Worm (Caenorhabditis elegans) whole organism, young adult: Measurements from ENCODE around the gene ntl-4.

ENCODE experiments used
- B0019.2 ChIP-seq: fragments of 200-800 bp; sonication (Bioruptor generic); conservative IDR thresholded peaks from 2 replicates; pipeline ENCODE4 v1.3.6; 2022; ENCODE audit warnings: missing genetic modification reagents, missing genetic modification characterization, missing compliant biosample characterization
- B0035.1 ChIP-seq: sonication (generic microtip); optimal IDR thresholded peaks from 2 replicates; lab custom pipeline; 2016; ENCODE audit warnings: missing genetic modification characterization, mild to moderate bottlenecking, missing compliant biosample characterization, missing genotype, missing genetic modification reagents
- B0261.1 ChIP-seq: sonication (generic microtip); optimal IDR thresholded peaks from 2 replicates; lab custom pipeline; 2016; ENCODE audit warnings: mild to moderate bottlenecking, missing genetic modification characterization, moderate library complexity, missing compliant biosample characterization
- C06A6.2 ChIP-seq: fragments of 200-800 bp; sonication (Bioruptor generic); conservative IDR thresholded peaks from 2 replicates; pipeline ENCODE4 v1.3.6; 2022; ENCODE audit warnings: missing genetic modification characterization, missing compliant biosample characterization
- F23B12.7 ChIP-seq: sonication (generic microtip); optimal IDR thresholded peaks from 2 replicates; lab custom pipeline; 2017; ENCODE audit warnings: missing genetic modification characterization, mild to moderate bottlenecking, missing compliant biosample characterization, antibody characterized with exemption, moderate library complexity; ENCODE audit not compliant: insufficient read depth
- F33H1.4 ChIP-seq: fragments of 200-800 bp; sonication (Bioruptor generic); IDR thresholded peaks from 2 replicates; pipeline ENCODE4 v1.3.6; 2022; ENCODE audit warnings: missing genetic modification reagents, missing genetic modification characterization, missing compliant biosample characterization
- F37B4.10 ChIP-seq: fragments of 200-800 bp; sonication (Bioruptor generic); IDR thresholded peaks from 2 replicates; pipeline ENCODE4 v1.3.6; 2022; ENCODE audit warnings: missing genetic modification characterization, missing compliant biosample characterization
- ama-1 ChIP-seq, 3 experiments: fragments of 150-350 bp in 1 of 3; sonication (generic microtip) in 2 of 3; optimal IDR thresholded peaks; 2 replicates each; lab custom pipeline; 2014 to 2018; ENCODE audit warnings: missing biosample characterization in 2 of 3, missing genetic modification characterization in 2 of 3, missing genetic modification reagents in 2 of 3
- atf-7 ChIP-seq: sonication (generic microtip); optimal IDR thresholded peaks from 2 replicates; lab custom pipeline; 2017; ENCODE audit warnings: mild to moderate bottlenecking, missing genetic modification characterization, missing compliant biosample characterization
- attf-5 ChIP-seq: fragments of 200-800 bp; sonication (Bioruptor generic); optimal IDR thresholded peaks from 2 replicates; lab custom pipeline; 2018; ENCODE audit warnings: mild to moderate bottlenecking, missing genetic modification characterization, missing compliant biosample characterization
- bed-1 ChIP-seq: fragments of 200-800 bp; sonication (Bioruptor generic); IDR thresholded peaks from 2 replicates; pipeline ENCODE4 v1.3.6; 2022; ENCODE audit warnings: missing genetic modification reagents, missing genetic modification characterization, missing compliant biosample characterization
- ceh-27 ChIP-seq: fragments of 200-800 bp; sonication (Bioruptor generic); optimal IDR thresholded peaks from 2 replicates; lab custom pipeline; 2018; ENCODE audit warnings: mild to moderate bottlenecking, missing genetic modification characterization, moderate library complexity, missing compliant biosample characterization
- ceh-40 ChIP-seq: fragments of 200-800 bp; sonication (Bioruptor generic); IDR thresholded peaks from 2 replicates; pipeline ENCODE4 v1.3.6; 2022; ENCODE audit warnings: missing genetic modification characterization, missing compliant biosample characterization
- ceh-58 ChIP-seq: fragments of 200-800 bp; sonication (Bioruptor generic); IDR thresholded peaks from 2 replicates; pipeline ENCODE4 v1.3.6; 2022; ENCODE audit warnings: missing genetic modification characterization, missing compliant biosample characterization
- dpff-1 ChIP-seq: sonication (generic microtip); optimal IDR thresholded peaks from 2 replicates; lab custom pipeline; 2017; ENCODE audit warnings: mild to moderate bottlenecking, missing genetic modification characterization, missing compliant biosample characterization
- dpl-1 ChIP-seq: fragments of 150-350 bp; optimal IDR thresholded peaks from 2 replicates; lab custom pipeline; 2014; ENCODE audit warnings: missing biosample characterization, missing genetic modification reagents, missing genetic modification characterization
- efl-1 ChIP-seq: fragments of 150-350 bp; optimal IDR thresholded peaks from 2 replicates; lab custom pipeline; 2014; ENCODE audit warnings: missing biosample characterization, missing genetic modification reagents, missing genetic modification characterization
- egl-18 ChIP-seq: fragments of 200-800 bp; sonication (Bioruptor generic); IDR thresholded peaks from 2 replicates; pipeline ENCODE4 v1.3.6; 2022; ENCODE audit warnings: missing genetic modification reagents, missing genetic modification characterization, missing compliant biosample characterization
- ekl-4 ChIP-seq: fragments of 200-800 bp; sonication (Bioruptor generic); IDR thresholded peaks from 2 replicates; pipeline ENCODE4 v1.3.6; 2022; ENCODE audit warnings: missing genetic modification reagents, missing genetic modification characterization, missing compliant biosample characterization
- gei-17 ChIP-seq: fragments of 200-800 bp; sonication (Bioruptor generic); optimal IDR thresholded peaks from 2 replicates; lab custom pipeline; 2018; ENCODE audit warnings: mild to moderate bottlenecking, missing genetic modification characterization, missing compliant biosample characterization
- hlh-26 ChIP-seq: fragments of 200-800 bp; sonication (Bioruptor generic); conservative IDR thresholded peaks from 2 replicates; pipeline ENCODE4 v1.3.6; 2022; ENCODE audit warnings: missing genetic modification reagents, missing genetic modification characterization, missing compliant biosample characterization
- hmg-1.2 ChIP-seq: fragments of 200-800 bp; sonication (Bioruptor generic); IDR thresholded peaks from 2 replicates; pipeline ENCODE4 v1.3.6; 2022; ENCODE audit warnings: missing genetic modification reagents, missing genetic modification characterization, missing compliant biosample characterization
- hsf-1 ChIP-seq: fragments of 200-800 bp; sonication (Bioruptor generic); IDR thresholded peaks from 2 replicates; pipeline ENCODE4 v1.3.6; 2022; ENCODE audit warnings: missing genetic modification reagents, missing genetic modification characterization, missing compliant biosample characterization
- lin-40 ChIP-seq: sonication (generic microtip); optimal IDR thresholded peaks from 2 replicates; lab custom pipeline; 2016; ENCODE audit warnings: missing genetic modification characterization, mild to moderate bottlenecking, missing compliant biosample characterization, missing genotype, missing genetic modification reagents
- lsl-1 ChIP-seq: fragments of 200-800 bp; sonication (Bioruptor generic); optimal IDR thresholded peaks from 2 replicates; lab custom pipeline; 2018; ENCODE audit warnings: mild to moderate bottlenecking, missing genetic modification characterization, moderate library complexity, missing compliant biosample characterization
- lsy-27 ChIP-seq: sonication (generic microtip); optimal IDR thresholded peaks from 2 replicates; lab custom pipeline; 2017; ENCODE audit warnings: missing genetic modification characterization, mild to moderate bottlenecking, missing compliant biosample characterization, antibody characterized with exemption, missing genotype, borderline replicate concordance; ENCODE audit not compliant: insufficient read depth
- madf-10 ChIP-seq: sonication (generic microtip); optimal IDR thresholded peaks from 2 replicates; lab custom pipeline; 2016; ENCODE audit warnings: mild to moderate bottlenecking, missing genetic modification characterization, missing compliant biosample characterization
- madf-6 ChIP-seq: fragments of 200-800 bp; sonication (Bioruptor generic); IDR thresholded peaks from 2 replicates; pipeline ENCODE4 v1.3.6; 2022; ENCODE audit warnings: missing genetic modification reagents, missing genetic modification characterization, missing compliant biosample characterization
- mel-28 ChIP-seq: sonication (generic microtip); optimal IDR thresholded peaks from 2 replicates; lab custom pipeline; 2016; ENCODE audit warnings: borderline replicate concordance, mild to moderate bottlenecking, missing genetic modification characterization, missing compliant biosample characterization
- mes-4 ChIP-seq: sonication (generic microtip); optimal IDR thresholded peaks from 2 replicates; lab custom pipeline; 2016; ENCODE audit warnings: missing genotype, missing genetic modification characterization, missing compliant biosample characterization
- nfya-2 ChIP-seq: fragments of 200-800 bp; sonication (Bioruptor generic); IDR thresholded peaks from 2 replicates; pipeline ENCODE4 v1.3.6; 2022; ENCODE audit warnings: missing genetic modification reagents, missing genetic modification characterization, missing compliant biosample characterization
- nhr-179 ChIP-seq: sonication (generic microtip); optimal IDR thresholded peaks from 2 replicates; lab custom pipeline; 2016; ENCODE audit warnings: mild to moderate bottlenecking, missing genetic modification characterization, missing compliant biosample characterization
- nhr-80 ChIP-seq: sonication (generic microtip); optimal IDR thresholded peaks from 2 replicates; lab custom pipeline; 2016; ENCODE audit warnings: missing genetic modification characterization, missing compliant biosample characterization
- pha-4 ChIP-seq: fragments of 150-350 bp; sonication (generic microtip); optimal IDR thresholded peaks from 2 replicates; lab custom pipeline; 2014; ENCODE audit warnings: missing biosample characterization, missing genetic modification reagents, missing genetic modification characterization
- rec-8 ChIP-seq, 2 experiments: sonication (generic microtip); optimal IDR thresholded peaks; 2 replicates each; lab custom pipeline; 2016; ENCODE audit warnings: mild to moderate bottlenecking in 2 of 2, missing genetic modification characterization in 2 of 2, missing genetic modification reagents in 2 of 2, missing genotype in 2 of 2, missing biosample characterization in 1 of 2, missing compliant biosample characterization in 1 of 2, moderate library complexity in 1 of 2
- sea-2 ChIP-seq: fragments of 200-800 bp; sonication (Bioruptor generic); IDR thresholded peaks from 2 replicates; pipeline ENCODE4 v1.3.6; 2022; ENCODE audit warnings: missing genetic modification characterization, missing compliant biosample characterization
- snpc-1.3 ChIP-seq: sonication (generic microtip); optimal IDR thresholded peaks from 2 replicates; lab custom pipeline; 2017; ENCODE audit warnings: missing genetic modification characterization, mild to moderate bottlenecking, missing compliant biosample characterization, antibody characterized with exemption, moderate library complexity, missing genotype, missing genetic modification reagents; ENCODE audit not compliant: insufficient read depth
- snpc-4 ChIP-seq, 5 experiments: fragments of 150-350 bp in 1 of 5; sonication (generic microtip) in 4 of 5; optimal IDR thresholded peaks; 2 replicates each; lab custom pipeline; 2014 to 2018; ENCODE audit warnings: missing genetic modification characterization in 5 of 5, missing biosample characterization in 3 of 5, antibody characterized with exemption in 2 of 5, mild to moderate bottlenecking in 2 of 5, missing compliant biosample characterization in 2 of 5, missing genotype in 2 of 5, moderate library complexity in 2 of 5, missing genetic modification reagents in 1 of 5
- tbp1 ChIP-seq: fragments of 200-800 bp; sonication (Bioruptor generic); optimal IDR thresholded peaks from 2 replicates; lab custom pipeline; 2018; ENCODE audit warnings: mild to moderate bottlenecking, missing genetic modification characterization, missing compliant biosample characterization
- ztf-18 ChIP-seq: sonication (generic microtip); optimal IDR thresholded peaks from 2 replicates; lab custom pipeline; 2016; ENCODE audit warnings: missing genotype, mild to moderate bottlenecking, missing genetic modification characterization, missing compliant biosample characterization

ntl-4 gene

DNA sequence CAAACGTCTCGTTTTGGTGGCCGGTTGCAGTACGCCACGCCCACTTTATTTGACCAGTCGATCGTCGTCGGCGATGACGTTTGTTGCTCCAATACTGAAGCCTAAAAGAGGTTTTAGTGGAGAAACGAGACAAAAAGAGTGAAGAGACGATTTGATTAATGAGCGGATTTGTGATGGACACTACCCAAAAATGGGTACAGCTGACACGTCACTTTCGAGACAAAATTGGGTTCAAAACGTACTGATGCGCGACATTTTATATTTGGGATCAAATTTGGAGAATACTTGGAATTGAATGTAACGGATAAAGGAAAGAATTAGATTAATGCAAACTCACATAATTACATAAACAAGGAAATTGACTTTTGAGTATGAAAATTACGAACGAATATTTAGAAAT, 12.9 kb upstream of the ntl-4 start, which contains the start of gene ilys-4:
ilys-4 (minus strand) TSS at position 101 of the 400 bp plus-strand sequence.
- TF ChIP-seq C06A6.2 (GFP tag; lab: Robert Waterston, UW), result no peak
- TF ChIP-seq nhr-179, result no peak
- peak; percentile 14 for TF ChIP-seq atf-7 (tag; lab: Kevin White, UChicago)

DNA sequence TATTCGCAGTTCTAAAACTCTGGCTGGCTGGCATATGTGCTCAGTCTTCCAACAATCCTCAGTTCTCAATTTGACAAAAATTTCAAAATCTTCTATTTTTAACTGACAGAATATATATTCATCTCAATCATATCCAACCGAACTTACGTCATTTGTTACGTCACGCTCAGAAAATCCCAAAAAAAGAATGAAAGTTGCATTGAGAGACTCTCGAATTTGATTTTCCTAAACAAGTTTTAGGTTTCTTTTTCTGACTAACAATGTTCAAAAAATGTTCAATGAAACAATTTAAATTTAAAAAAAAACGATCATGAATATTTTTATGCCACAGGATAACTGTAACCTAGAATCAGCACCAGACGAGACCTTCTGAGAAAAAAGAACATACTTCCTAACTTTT, 12.4 kb upstream of the ntl-4 start:
- TF ChIP-seq B0019.2 (GFP tag; lab: Robert Waterston, UW) (no peak), mes-4 (tag; lab: Kevin White, UChicago) (no peak), F37B4.10 (GFP tag; lab: Robert Waterston, UW) (no peak), atf-7 (tag; lab: Kevin White, UChicago) (no peak), dpl-1 (GFP tag; lab: Kevin White, UChicago) (no peak), ekl-4 (GFP tag; lab: Robert Waterston, UW) (no peak), B0035.1 (tag; lab: Kevin White, UChicago) (no peak), pha-4 (tag; lab: Kevin White, UChicago) (no peak), egl-18 (no peak), F33H1.4 (GFP tag; lab: Robert Waterston, UW) (no peak), ama-1 (optimal IDR thresholded peaks at IDR 0.05; lab: Kevin White, UChicago) (no peak), ama-1 (GFP tag; optimal IDR thresholded peaks at IDR 0.05; lab: Kevin White, UChicago) (no peak), bed-1 (GFP tag; lab: Robert Waterston, UW) (no peak), attf-5 (GFP tag; lab: Kevin White, UChicago) (no peak), hlh-26 (GFP tag; lab: Robert Waterston, UW) (no peak), lsy-27 (tag; lab: Kevin White, UChicago) (no peak), nfya-2 (GFP tag; lab: Robert Waterston, UW) (no peak), gei-17 (GFP tag; lab: Kevin White, UChicago) (no peak), B0261.1 (no peak), sea-2 (GFP tag; lab: Robert Waterston, UW) (no peak), dpff-1 (tag; lab: Kevin White, UChicago) (no peak)

DNA sequence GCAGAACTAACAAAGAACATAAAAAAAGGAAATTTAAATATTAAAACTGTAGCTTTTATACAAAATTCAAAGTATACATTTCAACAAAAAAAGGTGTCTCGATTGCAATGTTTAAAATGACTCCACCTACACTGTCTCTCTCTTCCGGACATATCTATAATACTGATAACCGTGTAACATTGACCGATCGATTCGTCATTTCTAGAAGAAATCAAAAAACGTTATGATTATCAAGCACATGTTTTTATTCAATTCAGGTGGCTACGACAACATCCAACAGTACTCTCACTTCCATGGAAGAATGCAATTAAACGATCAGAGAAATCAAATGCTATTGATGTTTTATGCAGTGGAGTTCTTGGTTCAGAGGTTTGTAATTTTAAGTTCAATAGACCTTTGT, 11.9 kb upstream of the ntl-4 start:
- TF ChIP-seq nhr-80 (tag; lab: Kevin White, UChicago) (peak; percentile 70), ceh-58 (GFP tag; lab: Robert Waterston, UW) (no peak)

DNA sequence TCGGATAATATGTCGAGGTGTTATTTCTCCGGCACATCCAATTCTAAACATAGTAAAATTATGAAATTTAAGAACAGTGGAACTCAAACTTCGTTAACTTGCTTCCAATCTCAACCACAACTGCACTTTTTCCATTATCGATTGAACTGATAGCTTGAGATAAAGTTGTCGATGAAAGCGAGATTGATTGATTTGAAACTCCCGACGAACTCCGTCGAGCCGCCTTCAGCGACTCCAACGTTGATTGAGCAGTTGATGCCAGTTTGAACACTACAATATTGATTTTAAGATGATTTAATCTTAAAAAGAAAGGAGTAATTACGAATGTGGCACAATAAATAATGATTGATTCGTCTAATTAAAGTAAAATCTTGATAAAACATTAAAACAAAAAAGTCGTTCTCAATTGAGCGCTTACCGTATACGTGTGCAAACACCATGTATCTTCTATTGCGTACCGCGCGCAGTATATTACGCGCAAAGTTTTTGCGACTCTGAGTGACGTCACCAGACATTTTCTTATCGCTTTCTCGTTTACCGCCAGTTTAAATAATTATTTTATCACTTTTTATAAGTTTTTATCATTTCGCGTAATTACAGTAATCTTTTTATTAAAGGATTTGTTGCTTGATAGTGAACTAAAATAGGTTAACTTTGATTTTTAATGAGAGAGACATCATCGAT, 8.0 kb upstream of the ntl-4 start, which contains the start of gene arp-11:
arp-11 (minus strand) TSS at position 51 of the 684 bp plus-strand sequence.
- TF ChIP-seq lsl-1 (GFP tag; lab: Kevin White, UChicago) (peak; percentile 65), attf-5 (GFP tag; lab: Kevin White, UChicago) (peak; percentile 84), efl-1 (GFP tag; lab: Kevin White, UChicago) (peak; percentile 26), mel-28 (no peak), lin-40 (tag; lab: Kevin White, UChicago) (peak; percentile 60), B0261.1 (no peak), ztf-18 (no peak), madf-6 (GFP tag; lab: Robert Waterston, UW) (peak; percentile 61; the same call in 1 of the 2 replicates), dpff-1 (tag; lab: Kevin White, UChicago) (no peak), F23B12.7 (tag; lab: Kevin White, UChicago) (peak; percentile 55), tbp1 (GFP tag; lab: Kevin White, UChicago) (peak; percentile 45), ceh-40 (no peak), atf-7 (tag; lab: Kevin White, UChicago) (peak; percentile 96), F33H1.4 (GFP tag; lab: Robert Waterston, UW) (peak; percentile 26; the same call in 1 of the 2 replicates), snpc-4 (GFP tag; optimal IDR thresholded peaks at IDR 0.05; lab: Kevin White, UChicago) (no peak), snpc-4 (tag; optimal IDR thresholded peaks at IDR 0.05; lab: Kevin White, UChicago) (peak in 3 of 4 experiments; percentile 50 to 59 (median 51)), hsf-1 (GFP tag; lab: Robert Waterston, UW) (no peak), hmg-1.2 (GFP tag; lab: Robert Waterston, UW) (peak; percentile 31; the same call in 1 of the 2 replicates), ceh-27 (GFP tag; lab: Kevin White, UChicago) (peak; percentile 30), rec-8 (tag; optimal IDR thresholded peaks at IDR 0.05; lab: Kevin White, UChicago) (no peak), snpc-1.3 (tag; lab: Kevin White, UChicago) (peak; percentile 29), madf-10 (tag; lab: Kevin White, UChicago) (peak; percentile 46)
